Worm (Caenorhabditis elegans): Measurements from ENCODE around the gene C18A3.7.

ce11 chrII:5698869-5699268, 31.4 kb downstream of the C18A3.7 start, which contains the start of the genes C25H3.10 and C25H3.1:
- no peak for TF ChIP-seq aha-1 (tag)
- no peak for TF ChIP-seq nhr-25 (tag; optimal IDR thresholded peaks at IDR 0.05; ENCODE audit: borderline replicate concordance, insufficient read depth)
- no peak for TF ChIP-seq hif-1 (tag; optimal IDR thresholded peaks at IDR 0.05)
- no peak for TF ChIP-seq mdt-29 (GFP tag; IDR thresholded peaks at IDR 0.05)
- no peak for TF ChIP-seq egl-27 (tag; optimal IDR thresholded peaks at IDR 0.05)
- TF ChIP-seq jun-1 (tag; optimal IDR thresholded peaks at IDR 0.05) = no peak
- no peak for TF ChIP-seq ces-1 (GFP tag; optimal IDR thresholded peaks at IDR 0.05)
- no peak for TF ChIP-seq tra-1 (GFP tag; IDR thresholded peaks at IDR 0.05)
- no peak for TF ChIP-seq ztf-11 (tag; optimal IDR thresholded peaks at IDR 0.05)
- TF ChIP-seq fos-1 (tag; optimal IDR thresholded peaks at IDR 0.05) = no peak
- TF ChIP-seq nhr-77 (tag; optimal IDR thresholded peaks at IDR 0.05) = no peak
- TF ChIP-seq lir-3 (tag; optimal IDR thresholded peaks at IDR 0.05) = no peak
